Fruit fly (Drosophila melanogaster) Kc167 (cell line): ENCODE results near the gene Kap-alpha3.

Experiments used
- Myc ChIP-seq: fragments of >200 bp; optimal IDR thresholded peaks from 2 replicates; lab custom pipeline; 2017; ENCODE audit warnings: missing external identifiers
- Sin3A ChIP-seq: fragments of >200 bp; optimal IDR thresholded peaks from 2 replicates; lab custom pipeline; 2018; ENCODE audit warnings: missing external identifiers
- h ChIP-seq: fragments of >200 bp; optimal IDR thresholded peaks from 3 replicates; lab custom pipeline; 2018; ENCODE audit warnings: missing external identifiers
- psq ChIP-seq: fragments of >200 bp; optimal IDR thresholded peaks from 2 replicates; lab custom pipeline; 2017; ENCODE audit warnings: missing external identifiers

- no peak for TF ChIP-seq psq (lab: Kevin White, UChicago)
- no peak for TF ChIP-seq h
- no peak for TF ChIP-seq Myc (lab: Kevin White, UChicago)
- no peak for TF ChIP-seq Sin3A
Observed at dm6 chr3R:9626880-9627401, 49.4 kb upstream of the Kap-alpha3 start, which contains the start of the genes CG9427 and CG8319.
